Worm (Caenorhabditis elegans) whole organism, late embryonic: ENCODE results near the gene F45E6.1.

Source experiments
- ceh-22 ChIP-seq: sonication (generic microtip); optimal IDR thresholded peaks from 2 replicates; lab custom pipeline; 2017; ENCODE audit warnings: missing biosample characterization, missing genetic modification characterization
- elt-2 ChIP-seq: sonication (generic microtip); optimal IDR thresholded peaks from 2 replicates; lab custom pipeline; 2016; ENCODE audit warnings: missing genetic modification reagents, missing genetic modification characterization, missing compliant biosample characterization

ce11 chrX:12435246-12435645, 42.0 kb downstream of the F45E6.1 start:
- no peak for TF ChIP-seq ceh-22 (tag; lab: Kevin White, UChicago)
- TF ChIP-seq elt-2 (tag; lab: Kevin White, UChicago): no peak
